Worm (Caenorhabditis elegans): Measurements from ENCODE around the gene uda-1.

The uda-1 gene

DNA sequence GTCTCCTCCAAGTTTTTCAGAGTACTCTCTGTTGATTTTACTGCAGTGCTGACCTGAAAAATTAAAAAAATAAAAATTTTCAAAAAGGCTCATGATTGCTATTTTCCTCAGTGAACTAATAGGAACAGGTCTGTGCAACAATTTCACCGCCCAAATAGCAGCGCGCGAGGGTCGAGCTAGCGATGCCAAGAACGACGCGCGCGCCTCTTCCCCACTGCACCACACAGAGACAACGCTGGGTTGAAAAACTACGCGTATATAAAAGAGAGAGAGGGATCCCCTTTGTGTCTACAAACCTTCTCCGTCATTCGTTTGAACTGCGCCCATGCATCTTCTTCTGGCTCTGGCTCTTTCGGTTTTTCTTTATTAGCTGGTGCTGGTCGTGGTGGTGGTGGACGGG is 34.4 kb upstream of the uda-1 start (continued):
- TF ChIP-seq madf-3 (GFP tag; IDR thresholded peaks at IDR 0.05) (peak; percentile 83), Y79H2A.3 (GFP tag; conservative IDR thresholded peaks at IDR 0.05) (no peak), madf-6 (GFP tag; IDR thresholded peaks at IDR 0.05) (peak; percentile 71), ztf-22 (GFP tag; optimal IDR thresholded peaks at IDR 0.05) (peak; percentile 75), ets-4 (GFP tag; optimal IDR thresholded peaks at IDR 0.05) (peak; percentile 84), nfya-1 (tag; optimal IDR thresholded peaks at IDR 0.05; ENCODE audit: borderline replicate concordance, insufficient read depth) (no peak), K12H6.12 (tag; optimal IDR thresholded peaks at IDR 0.05) (peak; percentile 80), hlh-26 (GFP tag; conservative IDR thresholded peaks at IDR 0.05) (0 out of 2 replicates have a peak, but pooled peaks have one; percentile 27), ccch-3 (GFP tag; optimal IDR thresholded peaks at IDR 0.05) (peak; percentile 49), hsf-1 (GFP tag; IDR thresholded peaks at IDR 0.05) (peak; percentile 76), F10E7.11 (tag; optimal IDR thresholded peaks at IDR 0.05) (peak; percentile 84), F49E8.2 (tag; optimal IDR thresholded peaks at IDR 0.05; ENCODE audit: insufficient read depth) (peak; percentile 71), ceh-79 (tag; optimal IDR thresholded peaks at IDR 0.05) (peak; percentile 94), let-607 (tag; optimal IDR thresholded peaks at IDR 0.05) (peak; percentile 62 to 73), F22D6.2 (tag; optimal IDR thresholded peaks at IDR 0.05) (peak; percentile 36), tlf-1 (GFP tag; optimal IDR thresholded peaks at IDR 0.05) (peak; percentile 85), B0035.1 (tag; optimal IDR thresholded peaks at IDR 0.05) (peak; percentile 89), let-526 (GFP tag; IDR thresholded peaks at IDR 0.05) (0 out of 2 replicates have a peak, but pooled peaks have one; percentile 34), Y53F4B.3 (GFP tag; IDR thresholded peaks at IDR 0.05) (no peak), ceh-91 (GFP tag; IDR thresholded peaks at IDR 0.05) (no peak; the same call in 1 of the 2 replicates), dpff-1 (tag; optimal IDR thresholded peaks at IDR 0.05) (peak; percentile 42), gei-17 (GFP tag; optimal IDR thresholded peaks at IDR 0.05) (peak; percentile 27), nhr-27 (tag; optimal IDR thresholded peaks at IDR 0.05) (peak; percentile 57), hmg-1.2 (GFP tag; IDR thresholded peaks at IDR 0.05) (peak; percentile 78), C06A6.2 (GFP tag; conservative IDR thresholded peaks at IDR 0.05) (peak; percentile 61), hlh-12 (tag; optimal IDR thresholded peaks at IDR 0.05) (peak; percentile 74), F23B12.7 (tag; optimal IDR thresholded peaks at IDR 0.05; ENCODE audit: insufficient read depth) (peak; percentile 94), aptf-3 (GFP tag; IDR thresholded peaks at IDR 0.05) (0 out of 2 replicates have a peak, but pooled peaks have one; percentile 64), rpc-1 (optimal IDR thresholded peaks at IDR 0.05) (peak; percentile 99), rpc-1 (tag; optimal IDR thresholded peaks at IDR 0.05) (peak; percentile 99), nhr-120 (GFP tag; IDR thresholded peaks at IDR 0.05) (peak; percentile 96), attf-3 (GFP tag; conservative IDR thresholded peaks at IDR 0.05) (peak; percentile 43), ceh-27 (GFP tag; optimal IDR thresholded peaks at IDR 0.05) (peak; percentile 78), hrde-1 (tag; optimal IDR thresholded peaks at IDR 0.05; ENCODE audit: borderline replicate concordance) (peak; percentile 86), sea-2 (GFP tag; IDR thresholded peaks at IDR 0.05) (peak; percentile 74; the same call in 1 of the 2 replicates), egrh-3 (GFP tag; IDR thresholded peaks at IDR 0.05) (peak; percentile 63), Y53G8AR.9 (GFP tag; conservative IDR thresholded peaks at IDR 0.05) (0 out of 2 replicates have a peak, but pooled peaks have one; percentile 35), ceh-40 (GFP tag; IDR thresholded peaks at IDR 0.05) (peak; percentile 81; the same call in 1 of the 2 replicates), unc-62 (GFP tag; optimal IDR thresholded peaks at IDR 0.05) (no peak), nfya-2 (GFP tag; IDR thresholded peaks at IDR 0.05) (no peak), lsl-1 (GFP tag; optimal IDR thresholded peaks at IDR 0.05) (peak; percentile 53), nhr-90 (tag; optimal IDR thresholded peaks at IDR 0.05) (peak; percentile 97), nhr-179 (tag; optimal IDR thresholded peaks at IDR 0.05) (peak; percentile 69), Y56A3A.18 (GFP tag; IDR thresholded peaks at IDR 0.05) (peak; percentile 93), mcd-1 (GFP tag; IDR thresholded peaks at IDR 0.05) (peak; percentile 81), lin-26 (GFP tag; IDR thresholded peaks at IDR 0.05) (peak; percentile 99), akir-1 (GFP tag; optimal IDR thresholded peaks at IDR 0.05) (peak; percentile 64), somi-1 (GFP tag; optimal IDR thresholded peaks at IDR 0.05) (peak; percentile 85)
